Fruit fly (Drosophila melanogaster) whole organism, adult: ENCODE data around the gene Elys.

Experiments
- CG11617 ChIP-seq: fragments of 200-800 bp; sonication (Bioruptor generic); optimal IDR thresholded peaks from 2 replicates; lab custom pipeline; 2017; ENCODE audit warnings: mild to moderate bottlenecking, missing biosample characterization, missing genetic modification reagents, missing genetic modification characterization
- CG12768 ChIP-seq: fragments of 200-800 bp; sonication (Bioruptor generic); optimal IDR thresholded peaks from 2 replicates; lab custom pipeline; 2017; ENCODE audit warnings: missing biosample characterization, missing genetic modification characterization, mild to moderate bottlenecking, moderate library complexity, missing genetic modification reagents
- CG14711 ChIP-seq: fragments of 200-800 bp; sonication (Bioruptor generic); optimal IDR thresholded peaks from 2 replicates; lab custom pipeline; 2018; ENCODE audit warnings: missing biosample characterization, mild to moderate bottlenecking, missing genetic modification characterization, moderate library complexity
- CG1620 ChIP-seq: fragments of 200-800 bp; sonication (Bioruptor generic); optimal IDR thresholded peaks from 2 replicates; lab custom pipeline; 2016; ENCODE audit warnings: missing biosample characterization, missing genetic modification characterization
- CG33017 ChIP-seq: fragments of 200-800 bp; sonication (Bioruptor generic); optimal IDR thresholded peaks from 2 replicates; lab custom pipeline; 2018; ENCODE audit warnings: missing biosample characterization, mild to moderate bottlenecking, missing genetic modification characterization, moderate library complexity
- CG5204 ChIP-seq: fragments of 200-800 bp; sonication (Bioruptor generic); optimal IDR thresholded peaks from 2 replicates; lab custom pipeline; 2016; ENCODE audit warnings: missing biosample characterization, missing genetic modification characterization
- CG7045 ChIP-seq: fragments of 200-800 bp; sonication (Bioruptor generic); optimal IDR thresholded peaks from 2 replicates; lab custom pipeline; 2017; ENCODE audit warnings: missing biosample characterization, mild to moderate bottlenecking, missing genetic modification characterization
- CG7101 ChIP-seq: fragments of 200-800 bp; sonication (Bioruptor generic); optimal IDR thresholded peaks from 2 replicates; lab custom pipeline; 2018; ENCODE audit warnings: missing biosample characterization, mild to moderate bottlenecking, missing genetic modification characterization, moderate library complexity
- Clk ChIP-seq: fragments of 200-800 bp; sonication (Bioruptor generic); optimal IDR thresholded peaks from 2 replicates; lab custom pipeline; 2017; ENCODE audit warnings: missing biosample characterization, missing genetic modification characterization
- Crg-1 ChIP-seq: fragments of 200-800 bp; sonication (Bioruptor generic); optimal IDR thresholded peaks from 2 replicates; lab custom pipeline; 2016; ENCODE audit warnings: missing biosample characterization, missing genetic modification characterization
- Hr96 ChIP-seq: fragments of 200-800 bp; sonication (Bioruptor generic); optimal IDR thresholded peaks from 2 replicates; lab custom pipeline; 2016; ENCODE audit warnings: missing biosample characterization, missing genetic modification characterization
- Mnt ChIP-seq: fragments of 200-800 bp; sonication (Bioruptor generic); optimal IDR thresholded peaks from 2 replicates; lab custom pipeline; 2016; ENCODE audit warnings: missing biosample characterization, mild to moderate bottlenecking, missing genetic modification characterization
- bab1 ChIP-seq: fragments of 200-800 bp; sonication (Bioruptor generic); optimal IDR thresholded peaks from 3 replicates; lab custom pipeline; 2019; ENCODE audit warnings: missing biosample characterization, mild to moderate bottlenecking, missing genetic modification characterization, moderate library complexity
- cic ChIP-seq: fragments of 200-800 bp; sonication (Bioruptor generic); optimal IDR thresholded peaks from 2 replicates; lab custom pipeline; 2017; ENCODE audit warnings: missing biosample characterization, mild to moderate bottlenecking, missing genetic modification characterization, moderate library complexity
- cnc ChIP-seq, 2 experiments: fragments of >200 bp; optimal IDR thresholded peaks; 2 replicates each; lab custom pipeline; 2017
- kay ChIP-seq: fragments of 200-800 bp; sonication (Bioruptor generic); peaks from one replicate; lab custom pipeline; 2016; ENCODE audit warnings: missing biosample characterization, missing genetic modification characterization, borderline replicate concordance
- ovo ChIP-seq: fragments of 200-800 bp; sonication (Bioruptor generic); optimal IDR thresholded peaks from 2 replicates; lab custom pipeline; 2016; ENCODE audit warnings: missing biosample characterization, missing genetic modification characterization
- pad ChIP-seq: fragments of 200-800 bp; sonication (Bioruptor generic); optimal IDR thresholded peaks from 3 replicates; lab custom pipeline; 2017; ENCODE audit warnings: missing biosample characterization, missing genetic modification characterization, mild to moderate bottlenecking, moderate library complexity, missing genetic modification reagents
- tj ChIP-seq: fragments of 200-800 bp; sonication (Bioruptor generic); optimal IDR thresholded peaks from 3 replicates; lab custom pipeline; 2017; ENCODE audit warnings: missing biosample characterization, mild to moderate bottlenecking, missing genetic modification characterization, moderate library complexity
- toe ChIP-seq: fragments of 200-800 bp; sonication (Bioruptor generic); optimal IDR thresholded peaks from 2 replicates; lab custom pipeline; 2016; ENCODE audit warnings: missing biosample characterization, missing genetic modification characterization

Elys gene

dm6 chrX:19637434-19638327 is 14.4 kb upstream of the Elys start:
- TF ChIP-seq CG1620 (GFP tag; lab: Kevin White, UChicago) (no peak), Mnt (GFP tag; lab: Kevin White, UChicago) (peak; percentile 4), CG7045 (GFP tag; lab: Kevin White, UChicago) (no peak), pad (GFP tag; lab: Kevin White, UChicago) (peak; percentile 96), cnc (optimal IDR thresholded peaks at IDR 0.05; lab: Kevin White, UChicago) (no peak), tj (GFP tag; lab: Kevin White, UChicago) (peak; percentile 26), bab1 (GFP tag; lab: Kevin White, UChicago) (peak; percentile 48), Crg-1 (GFP tag; lab: Kevin White, UChicago) (no peak), CG7101 (tag; lab: Kevin White, UChicago) (peak; percentile 26)

DNA sequence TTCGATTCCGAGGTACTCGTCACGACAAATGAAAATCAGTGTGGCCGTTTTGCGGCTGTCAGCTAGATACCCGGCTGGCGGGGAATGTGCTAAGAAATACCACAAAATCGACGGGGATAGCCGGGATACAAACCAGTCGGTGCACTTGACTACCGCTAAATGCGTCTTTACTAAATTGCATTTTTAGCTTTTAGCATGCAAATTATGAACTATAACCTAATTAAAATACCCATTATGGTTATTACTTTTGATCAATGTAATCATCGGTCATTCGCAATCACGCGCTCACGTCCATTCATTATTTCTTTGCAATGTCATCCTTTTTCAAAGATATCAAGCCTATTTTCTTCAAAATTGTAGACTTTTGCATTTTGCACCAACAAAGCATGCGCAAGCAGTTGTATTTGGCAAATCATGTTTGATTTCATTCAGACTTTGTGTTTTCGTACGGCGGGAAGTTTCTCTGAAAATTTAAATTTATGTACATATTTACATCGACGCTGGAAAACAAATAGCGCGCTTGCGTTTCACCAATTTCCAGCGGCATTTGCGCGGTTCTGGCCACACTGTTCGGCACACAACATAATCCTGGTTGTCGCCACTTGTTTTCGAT is 13.7 kb upstream of the Elys start, which contains the start of gene Rcd-1:
Gene Rcd-1 (plus strand): TSS at position 440 of the 613 bp plus-strand sequence.
- TF ChIP-seq toe (no peak), cic (GFP tag; lab: Kevin White, UChicago) (no peak), Clk (GFP tag; lab: Kevin White, UChicago) (no peak), CG7101 (tag; lab: Kevin White, UChicago) (no peak), CG11617 (GFP tag; lab: Kevin White, UChicago) (no peak), cnc (optimal IDR thresholded peaks at IDR 0.05; lab: Kevin White, UChicago) (no peak), CG1620 (GFP tag; lab: Kevin White, UChicago) (no peak), CG7045 (GFP tag; lab: Kevin White, UChicago) (no peak), Mnt (GFP tag; lab: Kevin White, UChicago) (no peak), kay (GFP tag; lab: Kevin White, UChicago) (no peak), tj (GFP tag; lab: Kevin White, UChicago) (no peak), CG12768 (no peak), bab1 (GFP tag; lab: Kevin White, UChicago) (no peak), CG5204 (no peak), pad (GFP tag; lab: Kevin White, UChicago) (no peak), CG14711 (tag; lab: Kevin White, UChicago) (no peak), Hr96 (GFP tag; lab: Kevin White, UChicago) (no peak), Crg-1 (GFP tag; lab: Kevin White, UChicago) (no peak)

DNA sequence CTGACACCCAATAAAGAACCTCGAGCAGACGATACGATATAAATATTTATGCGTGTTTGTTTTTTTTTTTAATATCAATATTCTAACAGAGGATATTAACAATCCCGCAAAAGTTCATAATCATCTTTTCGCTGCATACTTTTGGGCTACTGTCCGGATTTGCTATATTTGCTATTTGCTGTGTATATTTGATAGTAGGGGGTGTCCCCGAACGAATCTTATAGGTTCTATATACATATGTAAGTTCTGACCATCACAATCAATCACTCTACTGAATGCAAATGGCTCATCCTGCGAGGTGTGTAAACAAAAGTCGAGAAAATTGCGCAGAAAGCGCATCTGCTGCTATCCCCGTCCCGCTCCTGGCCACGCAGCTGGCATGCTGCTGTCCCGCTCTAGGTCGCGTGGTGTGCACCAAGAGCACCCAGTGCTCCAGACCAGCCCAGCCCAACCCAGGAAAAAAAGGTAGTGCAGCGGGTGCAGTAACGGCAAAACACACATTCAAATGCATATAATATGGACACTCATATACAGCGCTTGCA is 11.3 kb upstream of the Elys start:
- no peak for TF ChIP-seq tj (GFP tag; lab: Kevin White, UChicago)
- peak; percentile 70 for TF ChIP-seq pad (GFP tag; lab: Kevin White, UChicago)
- no peak for TF ChIP-seq CG1620 (GFP tag; lab: Kevin White, UChicago)
- no peak for TF ChIP-seq Hr96 (GFP tag; lab: Kevin White, UChicago)
- TF ChIP-seq CG7101 (tag; lab: Kevin White, UChicago) = no peak
- no peak for TF ChIP-seq kay (GFP tag; lab: Kevin White, UChicago)
- no peak for TF ChIP-seq ovo (GFP tag; lab: Kevin White, UChicago)
- TF ChIP-seq bab1 (GFP tag; lab: Kevin White, UChicago) = peak; percentile 24
- TF ChIP-seq Mnt (GFP tag; lab: Kevin White, UChicago) = no peak
- TF ChIP-seq CG12768 = no peak
- TF ChIP-seq CG14711 (tag; lab: Kevin White, UChicago) = no peak

DNA sequence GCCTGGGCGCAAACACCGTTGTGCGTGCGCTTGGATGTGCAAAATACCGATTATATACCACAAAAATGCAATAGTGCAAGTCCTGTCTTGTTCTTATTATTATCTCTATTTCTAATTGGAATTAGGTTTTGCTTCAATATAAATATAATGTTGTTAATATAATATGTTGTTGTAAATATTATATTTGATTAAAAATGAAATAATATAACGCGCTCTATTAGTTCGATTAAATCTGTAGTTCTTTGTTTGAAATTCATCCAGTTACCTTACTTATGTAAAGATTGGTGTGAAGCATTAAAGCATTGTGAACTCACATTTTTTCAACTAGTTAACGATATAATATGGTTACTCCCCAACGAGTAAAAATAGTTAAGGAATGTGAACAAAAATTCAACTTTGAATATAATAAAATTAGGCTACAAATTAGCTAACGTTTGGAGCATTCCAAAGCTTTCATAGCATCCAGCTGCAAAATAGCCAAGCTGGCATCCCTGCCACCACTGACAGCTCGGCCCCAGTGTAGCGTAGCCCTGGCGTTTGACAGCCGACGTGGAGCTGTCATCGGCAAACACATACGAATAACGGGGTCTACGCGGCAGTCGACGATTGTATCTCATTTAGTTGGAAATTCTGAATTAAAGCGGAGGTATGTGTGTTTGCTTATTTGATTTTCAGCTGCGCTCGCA is 9.1 kb upstream of the Elys start, which contains the start of the genes CG12237 and Sec61gamma:
Gene CG12237 (minus strand): TSS at position 51 of the 686 bp plus-strand sequence.
Gene Sec61gamma (plus strand): TSS at position 509 of the 686 bp plus-strand sequence.
- TF ChIP-seq Clk (GFP tag; lab: Kevin White, UChicago) = no peak
- no peak for TF ChIP-seq CG14711 (tag; lab: Kevin White, UChicago)
- peak; percentile 55 for TF ChIP-seq bab1 (GFP tag; lab: Kevin White, UChicago)
- no peak for TF ChIP-seq kay (GFP tag; lab: Kevin White, UChicago)
- no peak for TF ChIP-seq CG7045 (GFP tag; lab: Kevin White, UChicago)
- peak; percentile 18 for TF ChIP-seq CG11617 (GFP tag; lab: Kevin White, UChicago)
- TF ChIP-seq CG5204 = no peak
- peak; percentile 65 for TF ChIP-seq CG1620 (GFP tag; lab: Kevin White, UChicago)
- TF ChIP-seq cic (GFP tag; lab: Kevin White, UChicago) = no peak
- TF ChIP-seq CG7101 (tag; lab: Kevin White, UChicago) = peak; percentile 40
- peak; percentile 95 for TF ChIP-seq ovo (GFP tag; lab: Kevin White, UChicago)
- no peak for TF ChIP-seq Crg-1 (GFP tag; lab: Kevin White, UChicago)
- no peak for TF ChIP-seq CG33017 (tag; lab: Kevin White, UChicago)
- TF ChIP-seq tj (GFP tag; lab: Kevin White, UChicago) = peak; percentile 41
- TF ChIP-seq CG12768 = peak; percentile 1
- no peak for TF ChIP-seq cnc (optimal IDR thresholded peaks at IDR 0.05; lab: Kevin White, UChicago)
- TF ChIP-seq pad (GFP tag; lab: Kevin White, UChicago) = peak; percentile 39
- peak; percentile 31 for TF ChIP-seq Mnt (GFP tag; lab: Kevin White, UChicago)
